Fruit fly (Drosophila melanogaster): ENCODE data around the gene GstT3.

Gene GstT3

DNA sequence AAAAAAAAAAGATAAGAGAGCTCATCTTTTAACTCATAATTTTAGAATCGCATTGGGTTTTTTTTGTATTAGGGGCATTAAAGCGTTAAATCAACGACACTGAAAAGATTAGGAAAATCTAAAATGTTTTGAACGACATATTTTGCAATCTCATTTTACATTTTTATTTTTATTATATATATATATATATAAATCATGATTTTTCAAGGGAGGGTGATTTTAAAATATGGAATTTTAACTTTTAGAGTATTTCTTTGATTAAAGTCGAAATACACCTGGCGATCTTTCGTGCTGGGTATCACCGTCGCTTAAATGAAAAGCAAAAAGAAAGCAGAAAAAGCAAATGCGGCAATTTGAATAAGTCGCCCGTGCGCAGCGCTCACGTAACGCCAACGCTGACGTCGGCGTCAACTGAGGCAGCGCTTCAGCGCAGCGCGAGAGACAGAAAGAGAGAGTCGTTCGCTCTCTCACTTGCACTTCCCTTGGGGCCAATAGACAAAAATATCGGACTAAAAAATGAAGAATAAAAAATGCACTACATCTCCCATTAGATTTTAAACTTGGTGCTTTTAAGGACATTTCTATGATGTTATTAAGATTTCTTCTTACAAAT lies 22.2 kb downstream of the GstT3 start:
- TF ChIP-seq CG4496 (GFP tag; IDR thresholded peaks at IDR 0.05) (no peak; the same call in 2 of the 3 replicates), CG8159 (tag; optimal IDR thresholded peaks at IDR 0.05) (no peak), CG9948 (tag; optimal IDR thresholded peaks at IDR 0.05) (peak; percentile 33), D1 (tag; optimal IDR thresholded peaks at IDR 0.05) (no peak), Pif1A (GFP tag; optimal IDR thresholded peaks at IDR 0.05) (no peak), CG32121 (GFP tag; IDR thresholded peaks at IDR 0.05) (no peak), CG17806 (tag; optimal IDR thresholded peaks at IDR 0.05) (no peak), Snoo (tag; optimal IDR thresholded peaks at IDR 0.05) (peak; percentile 33), rn (GFP tag; IDR thresholded peaks at IDR 0.05) (no peak), EcR (GFP tag; optimal IDR thresholded peaks at IDR 0.05) (no peak), Ets98B (GFP tag; IDR thresholded peaks at IDR 0.05) (no peak; the same call in 1 of the 2 replicates), CG14655 (GFP tag; optimal IDR thresholded peaks at IDR 0.05) (peak; percentile 10), fd96Ca (GFP tag; IDR thresholded peaks at IDR 0.05) (no peak), CG13204 (GFP tag; optimal IDR thresholded peaks at IDR 0.05) (no peak), CG12605 (GFP tag; IDR thresholded peaks at IDR 0.05) (no peak)

DNA sequence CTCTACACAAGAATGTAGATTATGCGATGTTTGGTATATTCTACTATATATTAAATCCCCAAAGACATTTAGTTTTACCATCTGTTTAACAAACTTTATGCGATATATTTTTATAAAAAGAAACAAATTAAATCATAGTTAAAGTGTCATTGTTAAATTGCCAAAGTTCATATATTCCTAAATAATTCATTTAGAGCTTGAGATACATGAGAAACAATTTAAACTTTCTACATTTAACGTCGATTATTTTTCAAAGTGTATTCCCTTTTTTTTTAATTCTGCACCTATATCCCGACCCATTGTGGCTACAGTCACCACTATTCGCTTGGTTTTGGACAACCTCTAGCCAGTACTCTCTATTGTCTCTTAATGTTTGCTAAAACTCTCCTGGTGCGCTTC lies 22.7 kb downstream of the GstT3 start:
- TF ChIP-seq gl (tag; optimal IDR thresholded peaks at IDR 0.05) (no peak), CG9948 (tag; optimal IDR thresholded peaks at IDR 0.05) (peak; percentile 8), EcR (GFP tag; optimal IDR thresholded peaks at IDR 0.05) (no peak)

DNA sequence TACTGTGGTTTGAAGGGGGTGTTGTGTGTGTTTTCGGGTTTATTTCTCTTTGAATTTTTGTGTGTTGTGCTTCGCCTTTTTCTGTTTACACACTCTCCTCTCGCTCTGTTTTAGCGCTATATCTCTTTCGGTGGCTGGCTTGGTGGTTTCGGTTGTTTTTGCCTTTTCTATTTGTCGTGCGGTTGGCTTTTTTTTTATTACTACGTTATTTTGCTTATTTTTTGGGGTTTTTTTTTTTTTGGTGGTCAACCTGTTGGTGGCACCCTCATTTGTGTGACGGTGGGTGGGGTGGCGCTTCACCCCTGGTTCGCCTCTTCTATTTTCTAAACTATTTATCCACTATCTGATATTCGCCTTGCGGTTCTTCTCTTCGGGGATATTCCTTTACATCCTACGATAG lies 23.6 kb downstream of the GstT3 start:
- TF ChIP-seq CG9948 (tag; optimal IDR thresholded peaks at IDR 0.05): no peak
- TF ChIP-seq fd96Ca (GFP tag; IDR thresholded peaks at IDR 0.05): no peak
- no peak for TF ChIP-seq Snoo (tag; optimal IDR thresholded peaks at IDR 0.05)
- peak; percentile 29; the same call in 1 of the 2 replicates for TF ChIP-seq rn (GFP tag; IDR thresholded peaks at IDR 0.05)
- TF ChIP-seq CG15710 (tag; optimal IDR thresholded peaks at IDR 0.05): no peak
- TF ChIP-seq CG12605 (GFP tag; IDR thresholded peaks at IDR 0.05): peak; percentile 41
- no peak for TF ChIP-seq CG34367 (tag; optimal IDR thresholded peaks at IDR 0.05)
- no peak for TF ChIP-seq Pif1A (GFP tag; optimal IDR thresholded peaks at IDR 0.05)
- TF ChIP-seq CG8159 (tag; optimal IDR thresholded peaks at IDR 0.05): no peak
- TF ChIP-seq D1 (tag; optimal IDR thresholded peaks at IDR 0.05): no peak
- TF ChIP-seq CG32121 (GFP tag; IDR thresholded peaks at IDR 0.05): peak; percentile 46; the same call in 1 of the 2 replicates
- peak; percentile 33; the same call in 1 of the 3 replicates for TF ChIP-seq CG4496 (GFP tag; IDR thresholded peaks at IDR 0.05)
- peak; percentile 70; the same call in 1 of the 2 replicates for TF ChIP-seq Ets98B (GFP tag; IDR thresholded peaks at IDR 0.05)
- TF ChIP-seq CG10348 (GFP tag; IDR thresholded peaks at IDR 0.05): no peak

DNA sequence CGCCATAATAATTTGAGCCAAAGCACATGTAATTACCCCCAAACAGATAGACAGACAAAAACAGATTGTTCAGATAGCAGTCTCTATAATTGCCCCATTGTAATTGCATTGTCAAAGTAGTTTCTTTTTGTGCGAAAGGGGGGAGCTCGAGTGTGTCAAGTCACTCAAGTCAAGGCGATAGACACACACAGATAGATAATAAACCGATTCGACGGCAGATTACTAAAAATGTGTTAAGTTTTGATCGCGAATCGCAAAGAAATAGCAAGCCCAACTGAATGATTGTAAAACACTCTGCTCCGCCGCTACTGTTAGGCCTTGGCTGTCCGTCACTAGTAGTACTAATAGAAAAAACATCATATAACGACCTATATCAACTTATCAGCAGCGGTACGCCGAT lies 25.4 kb downstream of the GstT3 start:
- no peak for TF ChIP-seq CG12605 (GFP tag; IDR thresholded peaks at IDR 0.05)
- TF ChIP-seq CG34367 (tag; optimal IDR thresholded peaks at IDR 0.05): no peak
- no peak for TF ChIP-seq CG8159 (tag; optimal IDR thresholded peaks at IDR 0.05)
- TF ChIP-seq Ets98B (GFP tag; IDR thresholded peaks at IDR 0.05): no peak
- TF ChIP-seq CG32121 (GFP tag; IDR thresholded peaks at IDR 0.05): no peak
- no peak for TF ChIP-seq CG17806 (tag; optimal IDR thresholded peaks at IDR 0.05)
- TF ChIP-seq Pif1B (GFP tag; optimal IDR thresholded peaks at IDR 0.05): no peak
- no peak for TF ChIP-seq CG15710 (tag; optimal IDR thresholded peaks at IDR 0.05)
- TF ChIP-seq gl (tag; optimal IDR thresholded peaks at IDR 0.05): no peak
- TF ChIP-seq CG8301 (tag; optimal IDR thresholded peaks at IDR 0.05): no peak
- no peak for TF ChIP-seq CG9948 (tag; optimal IDR thresholded peaks at IDR 0.05)
- TF ChIP-seq CG13204 (GFP tag; optimal IDR thresholded peaks at IDR 0.05): no peak
- TF ChIP-seq CG14655 (GFP tag; optimal IDR thresholded peaks at IDR 0.05): no peak
- TF ChIP-seq CG4496 (GFP tag; IDR thresholded peaks at IDR 0.05): no peak
- TF ChIP-seq D1 (tag; optimal IDR thresholded peaks at IDR 0.05): no peak
- TF ChIP-seq rn (GFP tag; IDR thresholded peaks at IDR 0.05): no peak

DNA sequence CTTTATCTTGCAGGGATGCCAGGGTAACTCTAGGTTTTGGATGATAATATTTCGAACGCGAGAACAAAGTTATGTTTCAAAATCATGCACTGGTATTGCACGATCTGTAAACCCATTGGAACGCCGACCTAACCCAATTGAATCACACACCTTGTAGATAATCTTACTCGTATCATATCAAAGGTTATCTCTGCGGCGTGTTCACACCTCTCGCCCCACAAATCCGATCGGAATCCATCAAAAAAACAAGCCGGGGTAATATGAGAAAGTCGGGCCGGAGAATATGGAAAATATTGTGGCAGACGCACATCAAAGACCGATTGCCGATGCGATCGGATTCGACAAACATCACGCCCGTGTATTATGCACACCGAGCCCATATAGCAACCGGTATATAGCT lies 27.9 kb downstream of the GstT3 start:
- TF ChIP-seq D1 (tag; optimal IDR thresholded peaks at IDR 0.05): no peak
- TF ChIP-seq CG12605 (GFP tag; IDR thresholded peaks at IDR 0.05): no peak

DNA sequence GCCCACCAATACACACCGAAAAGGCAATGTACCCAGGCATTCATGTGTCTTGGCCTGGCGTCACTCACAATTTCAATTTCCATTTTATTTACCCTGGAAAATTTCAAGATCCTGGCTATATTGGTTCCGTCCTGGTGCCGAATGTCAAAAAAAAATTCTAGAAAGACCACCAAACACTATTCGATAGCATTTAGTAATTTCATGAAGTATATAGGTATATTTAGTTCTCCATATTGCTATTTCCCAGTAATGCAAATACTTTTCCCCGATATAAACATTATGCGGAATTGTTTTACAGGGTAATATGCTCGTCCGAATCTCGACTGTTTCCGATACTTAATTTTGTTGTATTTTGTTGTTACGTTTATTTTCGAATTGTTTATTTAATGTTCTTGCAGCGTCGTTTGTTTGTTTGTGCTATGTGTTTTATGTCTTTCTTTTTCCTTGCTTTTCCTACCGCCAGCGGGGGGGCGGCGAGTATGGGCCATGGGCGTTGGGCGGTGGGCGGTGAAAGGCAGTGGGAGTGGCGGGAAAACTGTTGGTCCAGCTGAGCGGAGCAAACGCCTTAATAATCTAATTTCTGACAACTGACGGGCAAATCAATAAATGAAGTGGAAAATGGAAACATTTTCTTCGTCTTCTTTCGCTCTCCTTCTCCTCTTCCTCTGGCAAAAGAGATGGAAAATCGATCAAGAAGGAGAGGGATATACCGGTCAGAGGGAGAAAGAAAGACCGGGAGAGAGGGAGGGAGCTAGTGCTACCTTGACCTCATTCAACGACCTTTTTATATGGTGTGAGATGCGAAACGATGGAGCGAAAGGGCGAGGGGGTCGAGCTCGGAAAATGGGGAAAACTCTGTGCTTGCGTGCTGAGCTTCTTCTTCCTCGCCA lies 28.8 kb downstream of the GstT3 start:
- TF ChIP-seq Pif1A (GFP tag; optimal IDR thresholded peaks at IDR 0.05) (peak; percentile 63), CG8159 (tag; optimal IDR thresholded peaks at IDR 0.05) (peak; percentile 39), CG10348 (GFP tag; IDR thresholded peaks at IDR 0.05) (no peak), Ets98B (GFP tag; IDR thresholded peaks at IDR 0.05) (peak; percentile 69), CG13204 (GFP tag; optimal IDR thresholded peaks at IDR 0.05) (no peak), fd96Ca (GFP tag; IDR thresholded peaks at IDR 0.05) (no peak; the same call in 2 of the 3 replicates), CG4496 (GFP tag; IDR thresholded peaks at IDR 0.05) (peak; percentile 56; the same call in 1 of the 3 replicates), CG14655 (GFP tag; optimal IDR thresholded peaks at IDR 0.05) (peak; percentile 49), CG12605 (GFP tag; IDR thresholded peaks at IDR 0.05) (no peak), CG8301 (tag; optimal IDR thresholded peaks at IDR 0.05) (peak; percentile 42), CG15710 (tag; optimal IDR thresholded peaks at IDR 0.05) (peak; percentile 17), Snoo (tag; optimal IDR thresholded peaks at IDR 0.05) (peak; percentile 12), gl (tag; optimal IDR thresholded peaks at IDR 0.05) (no peak), CG17806 (tag; optimal IDR thresholded peaks at IDR 0.05) (peak; percentile 43), CG32121 (GFP tag; IDR thresholded peaks at IDR 0.05) (peak; percentile 60), Pif1B (GFP tag; optimal IDR thresholded peaks at IDR 0.05) (peak; percentile 29), CG34367 (tag; optimal IDR thresholded peaks at IDR 0.05) (no peak), rn (GFP tag; IDR thresholded peaks at IDR 0.05) (no peak), EcR (GFP tag; optimal IDR thresholded peaks at IDR 0.05) (no peak), D1 (tag; optimal IDR thresholded peaks at IDR 0.05) (no peak), CG9948 (tag; optimal IDR thresholded peaks at IDR 0.05) (peak; percentile 34)
